Worm (Caenorhabditis elegans): ENCODE results near the gene seu-1.
A peak's percentile ranks its signal among the peaks of the same experiment; 100 is the strongest.

Gene seu-1

ce11 chrIV:6363604-6364003 is 34.2 kb downstream of the seu-1 start:
- TF ChIP-seq ttx-3 (tag; optimal IDR thresholded peaks at IDR 0.05) (no peak), unc-42 (tag; optimal IDR thresholded peaks at IDR 0.05) (peak; percentile 90)

- no peak for TF ChIP-seq T23F11.4 (GFP tag; optimal IDR thresholded peaks at IDR 0.05)
- no peak for TF ChIP-seq ets-4 (tag; optimal IDR thresholded peaks at IDR 0.05)
- no peak for TF ChIP-seq ttx-3 (tag; optimal IDR thresholded peaks at IDR 0.05)
- TF ChIP-seq elt-2 (tag; optimal IDR thresholded peaks at IDR 0.05) = no peak
- no peak for TF ChIP-seq ceh-24 (tag; optimal IDR thresholded peaks at IDR 0.05)
- TF ChIP-seq unc-3 (GFP tag; conservative IDR thresholded peaks at IDR 0.05) = no peak
- no peak for TF ChIP-seq unc-3 (tag; optimal IDR thresholded peaks at IDR 0.05)
- TF ChIP-seq unc-86 (tag; optimal IDR thresholded peaks at IDR 0.05) = no peak
- no peak for TF ChIP-seq hlh-8 (tag; optimal IDR thresholded peaks at IDR 0.05)
- TF ChIP-seq K02D7.2 (tag; optimal IDR thresholded peaks at IDR 0.05) = no peak
- TF ChIP-seq K09A11.1 (tag; optimal IDR thresholded peaks at IDR 0.05; ENCODE audit: insufficient read depth) = no peak
- TF ChIP-seq syd-9 (tag; optimal IDR thresholded peaks at IDR 0.05) = no peak
- no peak for TF ChIP-seq hlh-13 (GFP tag; optimal IDR thresholded peaks at IDR 0.05)
These were observed 35.6 kb downstream of the seu-1 start, which contains the start of gene Y73B6BL.270 for ce11 chrIV:6365045-6365444. Gene Y73B6BL.270, plus strand, starts transcription at chrIV:6365345.

- TF ChIP-seq fkh-10 (GFP tag; optimal IDR thresholded peaks at IDR 0.05) (peak; percentile 36), unc-42 (tag; optimal IDR thresholded peaks at IDR 0.05) (peak; percentile 94), pha-2 (tag; optimal IDR thresholded peaks at IDR 0.05) (no peak), zip-5 (tag; optimal IDR thresholded peaks at IDR 0.05) (no peak), fax-1 (tag; optimal IDR thresholded peaks at IDR 0.05) (no peak), ref-2 (tag; optimal IDR thresholded peaks at IDR 0.05) (no peak)
These were observed 36.6 kb downstream of the seu-1 start for ce11 chrIV:6366032-6366431.

- TF ChIP-seq K02D7.2 (tag; optimal IDR thresholded peaks at IDR 0.05) (no peak), lim-6 (tag; optimal IDR thresholded peaks at IDR 0.05) (no peak), pros-1 (tag; optimal IDR thresholded peaks at IDR 0.05) (no peak), zip-5 (tag; optimal IDR thresholded peaks at IDR 0.05) (no peak), unc-42 (tag; optimal IDR thresholded peaks at IDR 0.05) (peak; percentile 43), Y22D7AL.16 (tag; optimal IDR thresholded peaks at IDR 0.05) (no peak), C08G9.2 (tag; optimal IDR thresholded peaks at IDR 0.05) (peak; percentile 42), fkh-6 (tag; optimal IDR thresholded peaks at IDR 0.05) (no peak), npax-4 (tag; optimal IDR thresholded peaks at IDR 0.05) (no peak), ceh-31 (tag; optimal IDR thresholded peaks at IDR 0.05) (peak; percentile 56), tbx-2 (tag; optimal IDR thresholded peaks at IDR 0.05) (peak; percentile 13), ceh-14 (tag; optimal IDR thresholded peaks at IDR 0.05) (no peak)
These were observed 40.0 kb downstream of the seu-1 start for ce11 chrIV:6369489-6369888.

ce11 chrIV:6372267-6372666 is 42.8 kb downstream of the seu-1 start:
- TF ChIP-seq Y22D7AL.16 (tag; optimal IDR thresholded peaks at IDR 0.05) (no peak), hlh-13 (GFP tag; optimal IDR thresholded peaks at IDR 0.05) (no peak), hlh-30 (tag; optimal IDR thresholded peaks at IDR 0.05; ENCODE audit: insufficient read depth) (no peak), ceh-6 (GFP tag; optimal IDR thresholded peaks at IDR 0.05) (no peak), unc-86 (tag; optimal IDR thresholded peaks at IDR 0.05) (no peak), elt-2 (tag; optimal IDR thresholded peaks at IDR 0.05) (no peak), F13H6.1 (tag; optimal IDR thresholded peaks at IDR 0.05) (no peak), gmeb-2 (tag; optimal IDR thresholded peaks at IDR 0.05) (no peak), ceh-9 (tag; optimal IDR thresholded peaks at IDR 0.05) (no peak), tbx-2 (tag; optimal IDR thresholded peaks at IDR 0.05) (no peak), odd-2 (tag; optimal IDR thresholded peaks at IDR 0.05) (no peak), pqm-1 (tag; optimal IDR thresholded peaks at IDR 0.05) (no peak), mec-3 (tag; optimal IDR thresholded peaks at IDR 0.05; ENCODE audit: borderline replicate concordance) (no peak)
